Worm (Caenorhabditis elegans): ENCODE data around the gene nhr-134.

- TF ChIP-seq nhr-12 (tag; optimal IDR thresholded peaks at IDR 0.05) (no peak), nhr-25 (tag; optimal IDR thresholded peaks at IDR 0.05) (no peak), lin-11 (tag; optimal IDR thresholded peaks at IDR 0.05) (no peak), nhr-237 (tag; optimal IDR thresholded peaks at IDR 0.05) (no peak), nhr-11 (tag; optimal IDR thresholded peaks at IDR 0.05) (no peak)
These were observed 33.9 kb downstream of the nhr-134 start for ce11 chrV:2264925-2265324.
